Worm (Caenorhabditis elegans): ENCODE data around the gene tag-276.

- TF ChIP-seq ama-1 (optimal IDR thresholded peaks at IDR 0.05): no peak
- TF ChIP-seq hmg-4 (GFP tag; optimal IDR thresholded peaks at IDR 0.05): no peak
- no peak for TF ChIP-seq F13C5.2 (tag; optimal IDR thresholded peaks at IDR 0.05)
- no peak for TF ChIP-seq sea-1 (GFP tag; conservative IDR thresholded peaks at IDR 0.05)
- TF ChIP-seq B0310.2 (tag; optimal IDR thresholded peaks at IDR 0.05): no peak
- TF ChIP-seq pes-1 (GFP tag; IDR thresholded peaks at IDR 0.05): no peak
- no peak for TF ChIP-seq aly-1 (tag; optimal IDR thresholded peaks at IDR 0.05)
- no peak for TF ChIP-seq tra-4 (tag; optimal IDR thresholded peaks at IDR 0.05)
- TF ChIP-seq ceh-13 (GFP tag; optimal IDR thresholded peaks at IDR 0.05): no peak
- TF ChIP-seq hmbx-1 (tag; optimal IDR thresholded peaks at IDR 0.05): no peak
- TF ChIP-seq tbx-11 (GFP tag; IDR thresholded peaks at IDR 0.05): no peak
- no peak for TF ChIP-seq ceh-36 (tag; optimal IDR thresholded peaks at IDR 0.05)
- no peak for TF ChIP-seq ets-7 (tag; optimal IDR thresholded peaks at IDR 0.05)
Measured at ce11 chrII:12202921-12203320, 46.0 kb downstream of the tag-276 start, which contains the start of gene aqp-12.
